Worm (Caenorhabditis elegans) whole organism, early embryonic: ENCODE measurements around the gene C48B4.6.

Source experiments
- B0310.2 ChIP-seq: sonication (generic microtip); optimal IDR thresholded peaks from 2 replicates; lab custom pipeline; 2016; ENCODE audit warnings: mild to moderate bottlenecking, missing genetic modification characterization, missing compliant biosample characterization
- ama-1 ChIP-seq: fragments of 150-350 bp; optimal IDR thresholded peaks from 2 replicates; lab custom pipeline; 2014
- flt-1 ChIP-seq: fragments of 200-800 bp; sonication (Bioruptor generic); IDR thresholded peaks from 2 replicates; pipeline ENCODE4 v1.3.6; 2022; ENCODE audit warnings: missing genetic modification characterization, missing compliant biosample characterization
- hmbx-1 ChIP-seq: sonication (generic microtip); optimal IDR thresholded peaks from 2 replicates; lab custom pipeline; 2016; ENCODE audit warnings: mild to moderate bottlenecking, missing genetic modification characterization, missing compliant biosample characterization
- hnd-1 ChIP-seq: sonication (generic microtip); optimal IDR thresholded peaks from 2 replicates; lab custom pipeline; 2016; ENCODE audit warnings: missing genetic modification characterization, missing compliant biosample characterization
- scrt-1 ChIP-seq: fragments of 200-800 bp; sonication (Bioruptor generic); IDR thresholded peaks from 2 replicates; pipeline ENCODE4 v1.3.6; 2022; ENCODE audit warnings: missing genetic modification characterization, missing compliant biosample characterization

DNA sequence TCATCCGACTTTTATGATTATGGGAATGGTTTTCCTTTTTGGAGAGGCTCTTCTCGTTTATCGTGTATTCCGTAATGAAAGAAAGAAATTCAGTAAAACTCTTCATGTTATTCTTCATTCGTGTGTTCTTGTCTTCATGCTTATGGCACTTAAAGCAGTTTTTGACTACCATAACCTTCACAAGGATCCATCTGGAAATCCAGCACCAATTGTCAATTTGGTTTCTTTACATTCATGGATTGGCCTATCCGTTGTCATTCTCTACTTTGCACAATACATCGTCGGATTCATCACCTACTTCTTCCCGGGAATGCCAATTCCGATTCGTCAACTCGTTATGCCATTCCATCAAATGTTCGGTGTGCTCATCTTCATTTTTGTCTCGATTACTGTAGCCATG is 46.7 kb downstream of the C48B4.6 start:
- TF ChIP-seq ama-1 (lab: Kevin White, UChicago) (no peak), hmbx-1 (tag; lab: Kevin White, UChicago) (no peak), B0310.2 (tag; lab: Kevin White, UChicago) (no peak), hnd-1 (tag; lab: Kevin White, UChicago) (no peak), scrt-1 (GFP tag; lab: Robert Waterston, UW) (no peak), flt-1 (GFP tag; lab: Robert Waterston, UW) (no peak)
